Worm (Caenorhabditis elegans): Measurements from ENCODE around the gene nfyb-1.

nfyb-1 gene

ce11 chrII:502638-503037 lies 35.5 kb upstream of the nfyb-1 start:
- TF ChIP-seq C04F5.9 (tag; optimal IDR thresholded peaks at IDR 0.05) (no peak), lin-15B (tag; optimal IDR thresholded peaks at IDR 0.05) (no peak), alr-1 (tag; optimal IDR thresholded peaks at IDR 0.05; ENCODE audit: borderline replicate concordance) (no peak), ets-5 (GFP tag; IDR thresholded peaks at IDR 0.05) (no peak), nhr-76 (tag; optimal IDR thresholded peaks at IDR 0.05) (no peak), fos-1 (tag; optimal IDR thresholded peaks at IDR 0.05) (no peak), nhr-20 (tag; optimal IDR thresholded peaks at IDR 0.05) (no peak), fkh-4 (tag; optimal IDR thresholded peaks at IDR 0.05; ENCODE audit: borderline replicate concordance) (no peak), hpl-2 (GFP tag; optimal IDR thresholded peaks at IDR 0.05) (no peak), mep-1 (tag; optimal IDR thresholded peaks at IDR 0.05) (no peak), ceh-90 (tag; optimal IDR thresholded peaks at IDR 0.05) (no peak), hlh-17 (GFP tag; optimal IDR thresholded peaks at IDR 0.05; ENCODE audit: borderline replicate concordance) (no peak), snu-23 (GFP tag; optimal IDR thresholded peaks at IDR 0.05) (no peak), nhr-237 (tag; optimal IDR thresholded peaks at IDR 0.05) (no peak), skn-1 (tag; optimal IDR thresholded peaks at IDR 0.05) (no peak), ceh-8 (GFP tag; optimal IDR thresholded peaks at IDR 0.05) (no peak), hlh-4 (tag; optimal IDR thresholded peaks at IDR 0.05) (no peak), isw-1 (GFP tag; IDR thresholded peaks at IDR 0.05) (no peak)

DNA sequence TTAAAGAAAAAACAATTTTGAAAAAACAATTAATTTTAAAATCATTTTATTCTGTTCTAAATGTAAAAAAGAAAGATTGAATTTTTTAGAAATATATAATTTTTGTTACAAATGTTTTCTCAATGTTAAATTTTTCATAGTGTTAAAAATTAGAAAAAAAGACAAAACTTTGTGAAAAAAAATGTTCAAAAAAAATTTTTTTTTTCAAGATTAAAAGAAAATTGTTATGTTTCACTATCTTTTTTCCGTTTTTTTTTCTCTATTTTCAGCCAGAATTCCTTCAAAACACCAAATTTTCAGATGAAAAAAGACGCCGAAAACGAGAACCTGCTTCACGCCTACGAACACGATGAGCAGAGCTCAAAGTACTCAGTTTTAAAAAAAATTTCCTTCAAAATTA lies 28.0 kb upstream of the nfyb-1 start, which contains the start of gene sms-5:
Gene sms-5 (plus strand): TSS at position 301 of the 400 bp plus-strand sequence.
- TF ChIP-seq ceh-8 (GFP tag; optimal IDR thresholded peaks at IDR 0.05) = no peak
- TF ChIP-seq nhr-76 (tag; optimal IDR thresholded peaks at IDR 0.05) = no peak
- TF ChIP-seq sox-4 (tag; optimal IDR thresholded peaks at IDR 0.05) = no peak

- TF ChIP-seq tbx-2 (tag; optimal IDR thresholded peaks at IDR 0.05) = peak; percentile 37
- TF ChIP-seq irx-1 (tag; optimal IDR thresholded peaks at IDR 0.05) = peak; percentile 74
- TF ChIP-seq nhr-76 (tag; optimal IDR thresholded peaks at IDR 0.05) = no peak
- peak; percentile 11 for TF ChIP-seq egl-13 (tag; optimal IDR thresholded peaks at IDR 0.05)
- peak; percentile 45 for TF ChIP-seq fkh-8 (tag; optimal IDR thresholded peaks at IDR 0.05)
- TF ChIP-seq ama-1 (optimal IDR thresholded peaks at IDR 0.05) = no peak
- TF ChIP-seq nhr-90 (tag; optimal IDR thresholded peaks at IDR 0.05; ENCODE audit: poor library complexity) = peak; percentile 3
- peak; percentile 55 for TF ChIP-seq fkh-4 (tag; optimal IDR thresholded peaks at IDR 0.05; ENCODE audit: borderline replicate concordance)
- no peak for TF ChIP-seq egl-27 (tag; optimal IDR thresholded peaks at IDR 0.05)
- no peak for TF ChIP-seq ces-1 (GFP tag; optimal IDR thresholded peaks at IDR 0.05)
- TF ChIP-seq lsy-2 (tag; optimal IDR thresholded peaks at IDR 0.05) = peak; percentile 52 to 65
- TF ChIP-seq ztf-11 (tag; optimal IDR thresholded peaks at IDR 0.05) = peak in 1 of 2 experiments; percentile 63
- no peak for TF ChIP-seq lin-14 (GFP tag; optimal IDR thresholded peaks at IDR 0.05)
- peak; percentile 79 for TF ChIP-seq nhr-85 (tag)
- TF ChIP-seq dpl-1 (GFP tag; optimal IDR thresholded peaks at IDR 0.05) = peak; percentile 29 to 62 (median 41)
- TF ChIP-seq unc-86 (tag; optimal IDR thresholded peaks at IDR 0.05) = no peak
- no peak for TF ChIP-seq fkh-10 (GFP tag; optimal IDR thresholded peaks at IDR 0.05)
- TF ChIP-seq isw-1 (GFP tag; IDR thresholded peaks at IDR 0.05) = peak; percentile 24; the same call in 1 of the 2 replicates
- peak; percentile 35 for TF ChIP-seq xbp-1 (tag; optimal IDR thresholded peaks at IDR 0.05)
- peak; percentile 16 for TF ChIP-seq mep-1 (tag; optimal IDR thresholded peaks at IDR 0.05)
- TF ChIP-seq nhr-71 (tag; optimal IDR thresholded peaks at IDR 0.05) = peak; percentile 57
- TF ChIP-seq swsn-7 (tag; optimal IDR thresholded peaks at IDR 0.05) = peak; percentile 22
- peak; percentile 31 to 42 for TF ChIP-seq efl-1 (optimal IDR thresholded peaks at IDR 0.05)
- TF ChIP-seq efl-1 (GFP tag; optimal IDR thresholded peaks at IDR 0.05 in 1 of 2) = peak; percentile 54 to 87
- no peak for TF ChIP-seq zag-1 (tag; optimal IDR thresholded peaks at IDR 0.05)
- peak; percentile 39 for TF ChIP-seq snu-23 (GFP tag; optimal IDR thresholded peaks at IDR 0.05)
- TF ChIP-seq C16A3.4 (tag; optimal IDR thresholded peaks at IDR 0.05) = peak; percentile 6
- no peak for TF ChIP-seq unc-62 (GFP tag; optimal IDR thresholded peaks at IDR 0.05)
- TF ChIP-seq nhr-12 (tag; optimal IDR thresholded peaks at IDR 0.05) = no peak
- TF ChIP-seq nhr-20 (tag; optimal IDR thresholded peaks at IDR 0.05) = peak; percentile 34
- TF ChIP-seq lin-15B (tag; optimal IDR thresholded peaks at IDR 0.05) = peak; percentile 49
- peak; percentile 48 to 51 for TF ChIP-seq lin-35 (GFP tag; optimal IDR thresholded peaks at IDR 0.05)
- peak; percentile 6 for TF ChIP-seq pax-3 (tag; optimal IDR thresholded peaks at IDR 0.05)
- peak; percentile 79 for TF ChIP-seq ceh-90 (tag; optimal IDR thresholded peaks at IDR 0.05)
These were observed 17.3 kb upstream of the nfyb-1 start, which contains the start of the genes gldi-1 and prp-21 for ce11 chrII:484328-484916. Gene gldi-1 (minus strand): TSS chrII:484378. Gene prp-21 (plus strand): TSS chrII:484866.

Data from whole organism, L1 larva.